Worm (Caenorhabditis elegans): Measurements from ENCODE around the gene B0464.9.

- TF ChIP-seq nhr-23 (tag; optimal IDR thresholded peaks at IDR 0.05) = no peak
- no peak for TF ChIP-seq elt-3 (tag; optimal IDR thresholded peaks at IDR 0.05)
- no peak for TF ChIP-seq ztf-11 (tag; optimal IDR thresholded peaks at IDR 0.05)
- TF ChIP-seq ceh-16 (tag; optimal IDR thresholded peaks at IDR 0.05) = no peak
- no peak for TF ChIP-seq nhr-77 (tag; optimal IDR thresholded peaks at IDR 0.05)
- TF ChIP-seq blmp-1 (tag; optimal IDR thresholded peaks at IDR 0.05; ENCODE audit: insufficient read depth) = no peak
- TF ChIP-seq mab-5 (tag; optimal IDR thresholded peaks at IDR 0.05) = no peak
- no peak for TF ChIP-seq snpc-4 (tag; optimal IDR thresholded peaks at IDR 0.05)
- TF ChIP-seq crh-2 (tag; optimal IDR thresholded peaks at IDR 0.05) = no peak
- no peak for TF ChIP-seq unc-62 (GFP tag; optimal IDR thresholded peaks at IDR 0.05)
- no peak for TF ChIP-seq ceh-82 (tag; optimal IDR thresholded peaks at IDR 0.05)
- TF ChIP-seq zag-1 (tag; optimal IDR thresholded peaks at IDR 0.05) = no peak
Measured at ce11 chrIII:9472464-9472863, 6.9 kb downstream of the B0464.9 start.

Measured in whole organism, L2 larva.